Worm (Caenorhabditis elegans) whole organism, L1 larva: ENCODE measurements around the gene uda-1.

Source experiments
- ceh-82 ChIP-seq, 3 experiments: fragments of 150-350 bp in 1 of 3; sonication (generic microtip) in 2 of 3; optimal IDR thresholded peaks; 2 replicates each; lab custom pipeline; 2014 to 2017; ENCODE audit warnings: missing biosample characterization in 3 of 3, missing genetic modification characterization in 3 of 3
- efl-3 ChIP-seq: fragments of 200-800 bp; sonication (Bioruptor generic); optimal IDR thresholded peaks from 2 replicates; lab custom pipeline; 2018; ENCODE audit warnings: mild to moderate bottlenecking, missing genetic modification characterization, missing compliant biosample characterization
- elt-2 ChIP-seq: sonication (generic microtip); optimal IDR thresholded peaks from 2 replicates; lab custom pipeline; 2016; ENCODE audit warnings: missing genetic modification characterization, mild to moderate bottlenecking, inconsistent platforms, missing compliant biosample characterization, missing genetic modification reagents
- elt-3 ChIP-seq, 6 experiments: fragments of 150-350 bp in 1 of 6; sonication (generic microtip); optimal IDR thresholded peaks; 2 replicates each; lab custom pipeline; 2017 to 2018; ENCODE audit warnings: missing biosample characterization in 6 of 6, missing genetic modification characterization in 6 of 6, inconsistent platforms in 1 of 6
- fkh-8 ChIP-seq: sonication (generic microtip); optimal IDR thresholded peaks from 2 replicates; lab custom pipeline; 2016; ENCODE audit warnings: mild to moderate bottlenecking, missing genetic modification characterization, missing compliant biosample characterization
- lsy-2 ChIP-seq, 2 experiments: fragments of 150-350 bp; optimal IDR thresholded peaks; 2 replicates each; lab custom pipeline; 2014; ENCODE audit warnings: missing biosample characterization in 2 of 2, missing genetic modification characterization in 2 of 2
- nhr-20 ChIP-seq: sonication (generic microtip); optimal IDR thresholded peaks from 2 replicates; lab custom pipeline; 2016; ENCODE audit warnings: mild to moderate bottlenecking, missing genetic modification characterization, missing compliant biosample characterization
- nhr-76 ChIP-seq: sonication (generic microtip); optimal IDR thresholded peaks from 2 replicates; lab custom pipeline; 2017; ENCODE audit warnings: missing biosample characterization, missing genetic modification characterization
- pax-3 ChIP-seq: fragments of 200-800 bp; sonication (Bioruptor generic); optimal IDR thresholded peaks from 2 replicates; lab custom pipeline; 2018; ENCODE audit warnings: mild to moderate bottlenecking, missing genetic modification characterization, moderate library complexity, missing compliant biosample characterization
- pqm-1 ChIP-seq: sonication (generic microtip); optimal IDR thresholded peaks from 3 replicates; lab custom pipeline; 2017; ENCODE audit warnings: missing biosample characterization, missing genetic modification characterization
- snpc-4 ChIP-seq: fragments of 150-350 bp; optimal IDR thresholded peaks from 2 replicates; lab custom pipeline; 2014; ENCODE audit warnings: missing biosample characterization, missing genetic modification characterization
- unc-62 ChIP-seq: fragments of 150-350 bp; optimal IDR thresholded peaks from 2 replicates; lab custom pipeline; 2014; ENCODE audit warnings: missing biosample characterization, missing genetic modification reagents, missing genetic modification characterization
- ztf-4 ChIP-seq: fragments of 150-350 bp; optimal IDR thresholded peaks from 2 replicates; lab custom pipeline; 2014; ENCODE audit warnings: missing biosample characterization, missing genetic modification characterization

DNA sequence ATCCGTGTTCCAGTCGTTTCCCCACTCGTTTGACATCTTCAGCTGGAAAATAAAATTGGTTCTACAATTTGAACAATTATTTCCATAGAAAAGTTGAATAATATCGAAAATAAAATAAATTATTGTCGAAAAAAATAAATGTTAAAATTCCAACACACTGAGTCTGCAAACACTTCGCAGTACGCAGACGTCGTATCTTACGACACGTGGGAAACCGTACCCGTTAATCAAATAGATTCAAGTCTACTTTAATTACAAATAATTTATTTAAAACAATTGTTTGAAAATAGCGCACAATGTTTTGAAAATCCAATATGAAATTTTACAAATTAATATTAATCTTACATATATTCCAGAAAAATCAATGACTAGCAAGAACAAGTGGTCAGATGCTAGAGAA, 50.3 kb downstream of the uda-1 start, which contains the start of gene yif-1:
- TF ChIP-seq pax-3 (tag; lab: Kevin White, UChicago) (no peak), ztf-4 (tag; lab: Kevin White, UChicago) (no peak), unc-62 (GFP tag; lab: Kevin White, UChicago) (no peak), ceh-82 (tag; optimal IDR thresholded peaks at IDR 0.05; lab: Kevin White, UChicago) (no peak), elt-3 (tag; optimal IDR thresholded peaks at IDR 0.05; lab: Kevin White, UChicago) (no peak), nhr-20 (peak; percentile 15), nhr-76 (tag; lab: Kevin White, UChicago) (no peak), efl-3 (GFP tag; lab: Kevin White, UChicago) (no peak), snpc-4 (tag; lab: Kevin White, UChicago) (no peak), elt-2 (tag; lab: Kevin White, UChicago) (no peak), pqm-1 (tag; lab: Kevin White, UChicago) (no peak), fkh-8 (tag; lab: Kevin White, UChicago) (no peak), lsy-2 (tag; optimal IDR thresholded peaks at IDR 0.05; lab: Kevin White, UChicago) (peak; percentile 58 to 93)
